Worm (Caenorhabditis elegans): ENCODE data around the gene npax-2.

- no peak for TF ChIP-seq pax-3 (tag; optimal IDR thresholded peaks at IDR 0.05)
- TF ChIP-seq C34B4.2 (tag; optimal IDR thresholded peaks at IDR 0.05) = no peak
- TF ChIP-seq ztf-11 (tag; optimal IDR thresholded peaks at IDR 0.05) = no peak
Observed at ce11 chrX:2113004-2113403, 36.9 kb downstream of the npax-2 start, which contains the start of gene bus-5.

Data from whole organism, L1 larva.